Fruit fly (Drosophila melanogaster) whole organism, wandering third instar larva: ENCODE measurements around the gene CG14273.

Experiments used
- Hr83 ChIP-seq: fragments of 200-300 bp; sonication (Bioruptor generic); optimal IDR thresholded peaks from 2 replicates; lab custom pipeline; 2016; ENCODE audit warnings: missing biosample characterization, mild to moderate bottlenecking, missing genetic modification characterization, moderate library complexity; ENCODE audit not compliant: poor library complexity, severe bottlenecking
- OdsH ChIP-seq: fragments of 200-800 bp; sonication (Bioruptor generic); optimal IDR thresholded peaks from 2 replicates; lab custom pipeline; 2016; ENCODE audit warnings: missing biosample characterization, mild to moderate bottlenecking, missing genetic modification characterization
- Rel ChIP-seq, 2 experiments: fragments of 200-800 bp; sonication (Bioruptor generic) in 1 of 2; optimal IDR thresholded peaks; 2 replicates in 1 of 2; 3 replicates in 1 of 2; lab custom pipeline; 2016 to 2019; ENCODE audit warnings: mild to moderate bottlenecking in 2 of 2, missing biosample characterization in 2 of 2, missing genetic modification characterization in 2 of 2, moderate library complexity in 1 of 2
- Vsx2 ChIP-seq: fragments of 200-300, 225-300 bp; sonication (Bioruptor generic); optimal IDR thresholded peaks from 2 replicates; lab custom pipeline; 2018; ENCODE audit warnings: missing biosample characterization, missing genetic modification characterization; ENCODE audit not compliant: partially characterized antibody
- dsf ChIP-seq: sonication (Bioruptor generic); optimal IDR thresholded peaks from 2 replicates; lab custom pipeline; 2016; ENCODE audit warnings: missing biosample characterization, missing genetic modification characterization, borderline replicate concordance
- jim ChIP-seq: fragments of 175-275, 200-325 bp; sonication (Bioruptor generic); optimal IDR thresholded peaks from 2 replicates; lab custom pipeline; 2016; ENCODE audit warnings: missing biosample characterization, mild to moderate bottlenecking, missing genetic modification characterization

DNA sequence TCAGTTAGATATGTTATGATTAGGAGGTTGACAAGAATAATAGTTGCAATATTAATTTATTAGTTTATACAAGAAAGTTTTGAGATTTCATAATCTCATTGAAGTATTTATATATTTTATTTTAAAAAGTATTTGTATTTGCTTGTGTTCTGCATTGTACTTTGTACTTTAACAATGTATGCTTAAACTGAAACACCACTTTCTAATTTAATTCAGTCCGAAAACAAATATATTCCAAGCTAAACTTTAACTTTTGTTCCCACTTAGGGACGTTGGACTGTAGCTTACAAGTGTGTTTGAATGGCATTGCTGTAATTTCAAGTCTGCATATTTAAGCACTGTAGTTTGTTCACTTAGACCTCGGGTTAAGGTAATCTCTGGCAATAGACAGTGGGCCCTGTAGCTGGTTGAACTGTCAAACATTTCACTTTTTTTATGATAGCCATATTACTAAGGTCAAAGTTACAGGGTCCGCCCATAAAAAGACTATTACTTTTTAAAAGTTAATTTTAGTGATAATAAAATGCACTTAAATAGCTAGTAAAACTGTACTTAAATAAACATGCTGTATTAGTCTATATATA is 29.0 kb downstream of the CG14273 start:
- TF ChIP-seq jim (no peak), Rel (GFP tag; optimal IDR thresholded peaks at IDR 0.05; lab: Kevin White, UChicago) (no peak), Rel (tag; optimal IDR thresholded peaks at IDR 0.05; lab: Kevin White, UChicago) (no peak), dsf (no peak), OdsH (GFP tag; lab: Kevin White, UChicago) (no peak), Vsx2 (no peak), Hr83 (no peak)
